Worm (Caenorhabditis elegans) whole organism, young adult: ENCODE data around the gene M03A1.8.

ENCODE experiments used
- B0261.1 ChIP-seq: sonication (generic microtip); optimal IDR thresholded peaks from 2 replicates; lab custom pipeline; 2016; ENCODE audit warnings: mild to moderate bottlenecking, missing genetic modification characterization, moderate library complexity, missing compliant biosample characterization
- B0336.3 ChIP-seq: fragments of 200-800 bp; sonication (Bioruptor generic); IDR thresholded peaks from 2 replicates; pipeline ENCODE4 v1.3.6; 2022; ENCODE audit warnings: missing genetic modification characterization, missing compliant biosample characterization
- C06A6.2 ChIP-seq: fragments of 200-800 bp; sonication (Bioruptor generic); conservative IDR thresholded peaks from 2 replicates; pipeline ENCODE4 v1.3.6; 2022; ENCODE audit warnings: missing genetic modification characterization, missing compliant biosample characterization
- C17E4.6 ChIP-seq: fragments of 200-800 bp; sonication (Bioruptor generic); IDR thresholded peaks from 2 replicates; pipeline ENCODE4 v1.3.6; 2022; ENCODE audit warnings: missing genetic modification reagents, missing genetic modification characterization, missing compliant biosample characterization
- D2030.7 ChIP-seq: fragments of 200-800 bp; sonication (Bioruptor generic); IDR thresholded peaks from 2 replicates; pipeline ENCODE4 v1.3.6; 2022; ENCODE audit warnings: missing genetic modification reagents, missing genetic modification characterization, missing compliant biosample characterization
- F33H1.4 ChIP-seq: fragments of 200-800 bp; sonication (Bioruptor generic); IDR thresholded peaks from 2 replicates; pipeline ENCODE4 v1.3.6; 2022; ENCODE audit warnings: missing genetic modification reagents, missing genetic modification characterization, missing compliant biosample characterization
- F49E8.2 ChIP-seq: sonication (generic microtip); optimal IDR thresholded peaks from 3 replicates; lab custom pipeline; 2017; ENCODE audit warnings: missing genetic modification characterization, mild to moderate bottlenecking, missing compliant biosample characterization, antibody characterized with exemption, moderate library complexity; ENCODE audit not compliant: insufficient read depth
- K12H6.12 ChIP-seq: fragments of 200-800 bp; sonication (Bioruptor generic); optimal IDR thresholded peaks from 2 replicates; lab custom pipeline; 2018; ENCODE audit warnings: mild to moderate bottlenecking, missing genetic modification characterization, missing compliant biosample characterization
- T07F8.4 ChIP-seq: sonication (generic microtip); optimal IDR thresholded peaks from 2 replicates; lab custom pipeline; 2016; ENCODE audit warnings: mild to moderate bottlenecking, missing genetic modification characterization, moderate library complexity, missing compliant biosample characterization
- Y95B8A.8 ChIP-seq: fragments of 200-800 bp; sonication (Bioruptor generic); IDR thresholded peaks from 2 replicates; pipeline ENCODE4 v1.3.6; 2022; ENCODE audit warnings: missing genetic modification reagents, missing genetic modification characterization, missing compliant biosample characterization
- attf-5 ChIP-seq: fragments of 200-800 bp; sonication (Bioruptor generic); optimal IDR thresholded peaks from 2 replicates; lab custom pipeline; 2018; ENCODE audit warnings: mild to moderate bottlenecking, missing genetic modification characterization, missing compliant biosample characterization
- bed-2 ChIP-seq: fragments of 200-800 bp; sonication (Bioruptor generic); IDR thresholded peaks from 2 replicates; pipeline ENCODE4 v1.3.6; 2022; ENCODE audit warnings: missing genetic modification reagents, missing genetic modification characterization, missing compliant biosample characterization
- ceh-27 ChIP-seq: fragments of 200-800 bp; sonication (Bioruptor generic); optimal IDR thresholded peaks from 2 replicates; lab custom pipeline; 2018; ENCODE audit warnings: mild to moderate bottlenecking, missing genetic modification characterization, moderate library complexity, missing compliant biosample characterization
- ceh-91 ChIP-seq: fragments of 200-800 bp; sonication (Bioruptor generic); IDR thresholded peaks from 2 replicates; pipeline ENCODE4 v1.3.6; 2022; ENCODE audit warnings: missing genetic modification reagents, missing genetic modification characterization, missing compliant biosample characterization
- chd-7 ChIP-seq: sonication (generic microtip); optimal IDR thresholded peaks from 2 replicates; lab custom pipeline; 2016; ENCODE audit warnings: mild to moderate bottlenecking, missing genetic modification characterization, moderate library complexity, missing compliant biosample characterization
- dox-1 ChIP-seq: fragments of 200-800 bp; sonication (Bioruptor generic); IDR thresholded peaks from 2 replicates; pipeline ENCODE4 v1.3.6; 2022; ENCODE audit warnings: missing genetic modification reagents, missing genetic modification characterization, missing compliant biosample characterization
- dpff-1 ChIP-seq: sonication (generic microtip); optimal IDR thresholded peaks from 2 replicates; lab custom pipeline; 2017; ENCODE audit warnings: mild to moderate bottlenecking, missing genetic modification characterization, missing compliant biosample characterization
- dpl-1 ChIP-seq: fragments of 150-350 bp; optimal IDR thresholded peaks from 2 replicates; lab custom pipeline; 2014; ENCODE audit warnings: missing biosample characterization, missing genetic modification reagents, missing genetic modification characterization
- efl-1 ChIP-seq: fragments of 150-350 bp; optimal IDR thresholded peaks from 2 replicates; lab custom pipeline; 2014; ENCODE audit warnings: missing biosample characterization, missing genetic modification reagents, missing genetic modification characterization
- egl-18 ChIP-seq: fragments of 200-800 bp; sonication (Bioruptor generic); IDR thresholded peaks from 2 replicates; pipeline ENCODE4 v1.3.6; 2022; ENCODE audit warnings: missing genetic modification reagents, missing genetic modification characterization, missing compliant biosample characterization
- ekl-4 ChIP-seq: fragments of 200-800 bp; sonication (Bioruptor generic); IDR thresholded peaks from 2 replicates; pipeline ENCODE4 v1.3.6; 2022; ENCODE audit warnings: missing genetic modification reagents, missing genetic modification characterization, missing compliant biosample characterization
- him-1 ChIP-seq: sonication (generic microtip); optimal IDR thresholded peaks from 2 replicates; lab custom pipeline; 2016; ENCODE audit warnings: missing genotype, missing genetic modification reagents, missing genetic modification characterization, missing compliant biosample characterization
- hlh-12 ChIP-seq: sonication (generic microtip); optimal IDR thresholded peaks from 2 replicates; lab custom pipeline; 2016; ENCODE audit warnings: missing genetic modification characterization, missing compliant biosample characterization
- hmg-1.2 ChIP-seq: fragments of 200-800 bp; sonication (Bioruptor generic); IDR thresholded peaks from 2 replicates; pipeline ENCODE4 v1.3.6; 2022; ENCODE audit warnings: missing genetic modification reagents, missing genetic modification characterization, missing compliant biosample characterization
- hmg-20 ChIP-seq: fragments of 200-800 bp; sonication (Bioruptor generic); IDR thresholded peaks from 2 replicates; pipeline ENCODE4 v1.3.6; 2022; ENCODE audit warnings: missing genetic modification reagents, missing genetic modification characterization, missing compliant biosample characterization
- lsl-1 ChIP-seq: fragments of 200-800 bp; sonication (Bioruptor generic); optimal IDR thresholded peaks from 2 replicates; lab custom pipeline; 2018; ENCODE audit warnings: mild to moderate bottlenecking, missing genetic modification characterization, moderate library complexity, missing compliant biosample characterization
- lsy-27 ChIP-seq: sonication (generic microtip); optimal IDR thresholded peaks from 2 replicates; lab custom pipeline; 2017; ENCODE audit warnings: missing genetic modification characterization, mild to moderate bottlenecking, missing compliant biosample characterization, antibody characterized with exemption, missing genotype, borderline replicate concordance; ENCODE audit not compliant: insufficient read depth
- madf-3 ChIP-seq: fragments of 200-800 bp; sonication (Bioruptor generic); IDR thresholded peaks from 2 replicates; pipeline ENCODE4 v1.3.6; 2022; ENCODE audit warnings: missing genetic modification reagents, missing genetic modification characterization, missing compliant biosample characterization
- madf-6 ChIP-seq: fragments of 200-800 bp; sonication (Bioruptor generic); IDR thresholded peaks from 2 replicates; pipeline ENCODE4 v1.3.6; 2022; ENCODE audit warnings: missing genetic modification reagents, missing genetic modification characterization, missing compliant biosample characterization
- nhr-80 ChIP-seq: sonication (generic microtip); optimal IDR thresholded peaks from 2 replicates; lab custom pipeline; 2016; ENCODE audit warnings: missing genetic modification characterization, missing compliant biosample characterization
- nhr-90 ChIP-seq: sonication (generic microtip); optimal IDR thresholded peaks from 2 replicates; lab custom pipeline; 2016; ENCODE audit warnings: missing genotype, mild to moderate bottlenecking, missing genetic modification characterization, missing compliant biosample characterization
- pbrm-1 ChIP-seq: fragments of 200-800 bp; sonication (Bioruptor generic); IDR thresholded peaks from 2 replicates; pipeline ENCODE4 v1.3.6; 2022; ENCODE audit warnings: missing genetic modification reagents, missing genetic modification characterization, missing compliant biosample characterization
- rcor-1 ChIP-seq: fragments of 200-800 bp; sonication (Bioruptor generic); IDR thresholded peaks from 2 replicates; pipeline ENCODE4 v1.3.6; 2022; ENCODE audit warnings: missing genetic modification reagents, missing genetic modification characterization, missing compliant biosample characterization
- sdz-38 ChIP-seq: sonication (generic microtip); optimal IDR thresholded peaks from 2 replicates; lab custom pipeline; 2016; ENCODE audit warnings: missing genotype, missing genetic modification characterization, missing compliant biosample characterization
- snpc-1.3 ChIP-seq: sonication (generic microtip); optimal IDR thresholded peaks from 2 replicates; lab custom pipeline; 2017; ENCODE audit warnings: missing genetic modification characterization, mild to moderate bottlenecking, missing compliant biosample characterization, antibody characterized with exemption, moderate library complexity, missing genotype, missing genetic modification reagents; ENCODE audit not compliant: insufficient read depth
- snpc-4 ChIP-seq, 5 experiments: fragments of 150-350 bp in 1 of 5; sonication (generic microtip) in 4 of 5; optimal IDR thresholded peaks; 2 replicates each; lab custom pipeline; 2014 to 2018; ENCODE audit warnings: missing genetic modification characterization in 5 of 5, missing biosample characterization in 3 of 5, antibody characterized with exemption in 2 of 5, mild to moderate bottlenecking in 2 of 5, missing compliant biosample characterization in 2 of 5, missing genotype in 2 of 5, moderate library complexity in 2 of 5, missing genetic modification reagents in 1 of 5
- somi-1 ChIP-seq: fragments of 200-800 bp; sonication (Bioruptor generic); optimal IDR thresholded peaks from 2 replicates; lab custom pipeline; 2018; ENCODE audit warnings: mild to moderate bottlenecking, missing genetic modification characterization, missing compliant biosample characterization
- sptf-2 ChIP-seq: fragments of 200-800 bp; sonication (Bioruptor generic); optimal IDR thresholded peaks from 2 replicates; lab custom pipeline; 2018; ENCODE audit warnings: mild to moderate bottlenecking, missing genetic modification characterization, missing compliant biosample characterization
- tbx-9 ChIP-seq: sonication (generic microtip); optimal IDR thresholded peaks from 2 replicates; lab custom pipeline; 2016; ENCODE audit warnings: borderline replicate concordance, missing genetic modification characterization, inconsistent platforms, missing compliant biosample characterization
- xnd-1 ChIP-seq: sonication (generic microtip); optimal IDR thresholded peaks from 2 replicates; lab custom pipeline; 2016; ENCODE audit warnings: missing genotype, missing genetic modification reagents, missing genetic modification characterization, missing compliant biosample characterization
- ztf-25 ChIP-seq: fragments of 200-800 bp; sonication (Bioruptor generic); IDR thresholded peaks from 2 replicates; pipeline ENCODE4 v1.3.6; 2022; ENCODE audit warnings: missing genetic modification reagents, missing genetic modification characterization, missing compliant biosample characterization
- ztf-6 ChIP-seq: fragments of 200-800 bp; sonication (Bioruptor generic); IDR thresholded peaks from 2 replicates; pipeline ENCODE4 v1.3.6; 2022; ENCODE audit warnings: missing genetic modification reagents, missing genetic modification characterization, missing compliant biosample characterization

The M03A1.8 gene

ce11 chrII:4604680-4605079, 44.5 kb downstream of the M03A1.8 start (continued):
- TF ChIP-seq dpff-1 (no peak), pbrm-1 (peak; percentile 58; the same call in 1 of the 2 replicates), efl-1 (peak; percentile 42), egl-18 (no peak), him-1 (peak; percentile 21), hmg-20 (GFP tag; lab: Robert Waterston, UW) (no peak), ceh-91 (GFP tag; lab: Robert Waterston, UW) (peak; percentile 83), D2030.7 (GFP tag; lab: Robert Waterston, UW) (peak; percentile 80), dox-1 (GFP tag; lab: Robert Waterston, UW) (peak; percentile 42; the same call in 1 of the 2 replicates), F33H1.4 (GFP tag; lab: Robert Waterston, UW) (peak; percentile 73), ztf-6 (GFP tag; lab: Robert Waterston, UW) (no peak), hmg-1.2 (GFP tag; lab: Robert Waterston, UW) (peak; percentile 21; the same call in 1 of the 2 replicates), B0336.3 (GFP tag; lab: Robert Waterston, UW) (no peak), dpl-1 (peak; percentile 42), C06A6.2 (no peak), lsl-1 (peak; percentile 99), sptf-2 (GFP tag; lab: Kevin White, UChicago) (no peak), rcor-1 (peak; percentile 35; the same call in 1 of the 2 replicates), Y95B8A.8 (GFP tag; lab: Robert Waterston, UW) (no peak), madf-6 (GFP tag; lab: Robert Waterston, UW) (peak; percentile 98)
- TF ChIP-seq, all 124 proteins: peak for 19

ce11 chrII:4606687-4607297, 46.7 kb downstream of the M03A1.8 start:
- peak; percentile 50 for TF ChIP-seq nhr-80 (tag; lab: Kevin White, UChicago)
- no peak for TF ChIP-seq K12H6.12 (tag; lab: Kevin White, UChicago)
- no peak for TF ChIP-seq T07F8.4 (tag; lab: Kevin White, UChicago)
- TF ChIP-seq lsy-27, result no peak
- no peak for TF ChIP-seq madf-3 (GFP tag; lab: Robert Waterston, UW)
- TF ChIP-seq bed-2, result no peak
- TF ChIP-seq snpc-4 (GFP tag; optimal IDR thresholded peaks at IDR 0.05; lab: Kevin White, UChicago), result no peak
- TF ChIP-seq snpc-4 (tag; optimal IDR thresholded peaks at IDR 0.05; lab: Kevin White, UChicago), result no peak
- peak; percentile 31 for TF ChIP-seq ceh-27 (GFP tag; lab: Kevin White, UChicago)
- TF ChIP-seq B0261.1 (tag; lab: Kevin White, UChicago), result no peak
- TF ChIP-seq somi-1 (GFP tag; lab: Kevin White, UChicago), result no peak
- TF ChIP-seq tbx-9 (tag; lab: Kevin White, UChicago), result no peak
- no peak for TF ChIP-seq sdz-38
- TF ChIP-seq hlh-12, result no peak
- no peak for TF ChIP-seq xnd-1 (tag; lab: Kevin White, UChicago)
- TF ChIP-seq hmg-1.2 (GFP tag; lab: Robert Waterston, UW), result no peak
- TF ChIP-seq attf-5 (GFP tag; lab: Kevin White, UChicago), result no peak
- TF ChIP-seq him-1, result no peak

ce11 chrII:4608073-4608472, 47.9 kb downstream of the M03A1.8 start, which contains the start of gene F35D11.3:
Gene F35D11.3 (plus strand): TSS chrII:4608372.
- TF ChIP-seq C17E4.6 (no peak), ceh-27 (GFP tag; lab: Kevin White, UChicago) (no peak), ztf-25 (no peak), snpc-1.3 (tag; lab: Kevin White, UChicago) (no peak), ekl-4 (GFP tag; lab: Robert Waterston, UW) (no peak), chd-7 (tag; lab: Kevin White, UChicago) (no peak), nhr-90 (no peak), F49E8.2 (tag; lab: Kevin White, UChicago) (no peak)
